Worm (Caenorhabditis elegans): ENCODE data around the gene cest-1.2.

The cest-1.2 gene

ce11 chrV:14127834-14128233 lies 32.8 kb downstream of the cest-1.2 start:
- peak; percentile 69 for TF ChIP-seq unc-42 (tag; optimal IDR thresholded peaks at IDR 0.05)
- no peak for TF ChIP-seq hlh-6 (tag; optimal IDR thresholded peaks at IDR 0.05)

- TF ChIP-seq hlh-6 (tag; optimal IDR thresholded peaks at IDR 0.05) (peak; percentile 9), unc-42 (tag; optimal IDR thresholded peaks at IDR 0.05) (peak; percentile 77), fax-1 (tag; optimal IDR thresholded peaks at IDR 0.05) (no peak), ceh-24 (tag; optimal IDR thresholded peaks at IDR 0.05) (no peak), nhr-11 (tag; optimal IDR thresholded peaks at IDR 0.05) (no peak), ceh-19 (GFP tag; optimal IDR thresholded peaks at IDR 0.05) (no peak), madf-2 (tag; optimal IDR thresholded peaks at IDR 0.05) (no peak), hlh-13 (GFP tag; optimal IDR thresholded peaks at IDR 0.05) (no peak), ama-1 (optimal IDR thresholded peaks at IDR 0.05) (no peak), tbx-7 (tag; optimal IDR thresholded peaks at IDR 0.05) (no peak), unc-55 (GFP tag; optimal IDR thresholded peaks at IDR 0.05) (no peak)
Observed at ce11 chrV:14126341-14126924, 34.2 kb downstream of the cest-1.2 start.

- TF ChIP-seq odd-2 (tag; optimal IDR thresholded peaks at IDR 0.05) (no peak), sox-2 (GFP tag; IDR thresholded peaks at IDR 0.05) (no peak)
Observed at ce11 chrV:14123176-14123575, 37.5 kb downstream of the cest-1.2 start.

ce11 chrV:14120674-14121073 lies 40.0 kb downstream of the cest-1.2 start:
- TF ChIP-seq ceh-18 (tag; optimal IDR thresholded peaks at IDR 0.05) (no peak), ceh-48 (tag; optimal IDR thresholded peaks at IDR 0.05) (no peak), zip-5 (tag; optimal IDR thresholded peaks at IDR 0.05) (no peak), ceh-45 (GFP tag; IDR thresholded peaks at IDR 0.05) (no peak), gmeb-2 (tag; optimal IDR thresholded peaks at IDR 0.05) (no peak), fax-1 (tag; optimal IDR thresholded peaks at IDR 0.05) (no peak), C38D4.7 (GFP tag; optimal IDR thresholded peaks at IDR 0.05) (no peak), elt-2 (tag; optimal IDR thresholded peaks at IDR 0.05) (no peak), syd-9 (tag; optimal IDR thresholded peaks at IDR 0.05) (no peak), ttx-3 (tag; optimal IDR thresholded peaks at IDR 0.05) (no peak), tbx-7 (tag; optimal IDR thresholded peaks at IDR 0.05) (no peak)

ce11 chrV:14110042-14110441 lies 50.6 kb downstream of the cest-1.2 start, which contains the start of gene H39E23.2:
Gene H39E23.2, plus strand, starts transcription at chrV:14110342.
- TF ChIP-seq ceh-34 (tag; optimal IDR thresholded peaks at IDR 0.05) (no peak), ceh-14 (tag; optimal IDR thresholded peaks at IDR 0.05) (no peak), odd-2 (tag; optimal IDR thresholded peaks at IDR 0.05) (no peak), elt-4 (tag; optimal IDR thresholded peaks at IDR 0.05) (no peak), sox-4 (tag; optimal IDR thresholded peaks at IDR 0.05) (no peak), ceh-6 (GFP tag; optimal IDR thresholded peaks at IDR 0.05) (no peak), dmd-4 (tag; optimal IDR thresholded peaks at IDR 0.05; ENCODE audit: borderline replicate concordance) (no peak), unc-42 (tag; optimal IDR thresholded peaks at IDR 0.05) (no peak), ttx-3 (tag; optimal IDR thresholded peaks at IDR 0.05) (no peak), fax-1 (tag; optimal IDR thresholded peaks at IDR 0.05) (no peak), pha-4 (tag; optimal IDR thresholded peaks at IDR 0.05) (no peak), fkh-6 (tag; optimal IDR thresholded peaks at IDR 0.05) (no peak), hlh-30 (tag; optimal IDR thresholded peaks at IDR 0.05; ENCODE audit: insufficient read depth) (no peak), T23F11.4 (GFP tag; optimal IDR thresholded peaks at IDR 0.05) (no peak), lin-11 (tag; optimal IDR thresholded peaks at IDR 0.05) (no peak)
